Worm (Caenorhabditis elegans) whole organism, early embryonic: ENCODE measurements around the gene hlh-3.

Experiments
- B0310.2 ChIP-seq: sonication (generic microtip); optimal IDR thresholded peaks from 2 replicates; lab custom pipeline; 2016; ENCODE audit warnings: mild to moderate bottlenecking, missing genetic modification characterization, missing compliant biosample characterization
- F13C5.2 ChIP-seq: sonication (generic microtip); optimal IDR thresholded peaks from 2 replicates; lab custom pipeline; 2017; ENCODE audit warnings: mild to moderate bottlenecking, missing genetic modification characterization, inconsistent platforms, missing compliant biosample characterization
- aly-1 ChIP-seq: sonication (generic microtip); optimal IDR thresholded peaks from 2 replicates; lab custom pipeline; 2016; ENCODE audit warnings: missing genetic modification characterization, missing compliant biosample characterization
- ama-1 ChIP-seq: fragments of 150-350 bp; optimal IDR thresholded peaks from 2 replicates; lab custom pipeline; 2014
- ceh-13 ChIP-seq: fragments of 200-800 bp; sonication (Bioruptor generic); optimal IDR thresholded peaks from 2 replicates; lab custom pipeline; 2018; ENCODE audit warnings: mild to moderate bottlenecking, missing genetic modification characterization, missing compliant biosample characterization
- ceh-36 ChIP-seq: sonication (generic microtip); optimal IDR thresholded peaks from 2 replicates; lab custom pipeline; 2016; ENCODE audit warnings: missing genetic modification characterization, inconsistent platforms, missing compliant biosample characterization
- ets-7 ChIP-seq: sonication (generic microtip); optimal IDR thresholded peaks from 2 replicates; lab custom pipeline; 2016; ENCODE audit warnings: missing genotype, missing genetic modification characterization, missing compliant biosample characterization
- flt-1 ChIP-seq: fragments of 200-800 bp; sonication (Bioruptor generic); IDR thresholded peaks from 2 replicates; pipeline ENCODE4 v1.3.6; 2022; ENCODE audit warnings: missing genetic modification characterization, missing compliant biosample characterization
- hmbx-1 ChIP-seq: sonication (generic microtip); optimal IDR thresholded peaks from 2 replicates; lab custom pipeline; 2016; ENCODE audit warnings: mild to moderate bottlenecking, missing genetic modification characterization, missing compliant biosample characterization
- hmg-4 ChIP-seq: fragments of 200-800 bp; sonication (Bioruptor generic); optimal IDR thresholded peaks from 2 replicates; lab custom pipeline; 2018; ENCODE audit warnings: mild to moderate bottlenecking, missing genetic modification characterization, missing compliant biosample characterization
- hnd-1 ChIP-seq: sonication (generic microtip); optimal IDR thresholded peaks from 2 replicates; lab custom pipeline; 2016; ENCODE audit warnings: missing genetic modification characterization, missing compliant biosample characterization
- pes-1 ChIP-seq: fragments of 200-800 bp; sonication (Bioruptor generic); IDR thresholded peaks from 2 replicates; pipeline ENCODE4 v1.3.6; 2022; ENCODE audit warnings: missing genetic modification reagents, missing genetic modification characterization, missing compliant biosample characterization
- scrt-1 ChIP-seq: fragments of 200-800 bp; sonication (Bioruptor generic); IDR thresholded peaks from 2 replicates; pipeline ENCODE4 v1.3.6; 2022; ENCODE audit warnings: missing genetic modification characterization, missing compliant biosample characterization
- sea-1 ChIP-seq: fragments of 200-800 bp; sonication (Bioruptor generic); conservative IDR thresholded peaks from 2 replicates; pipeline ENCODE4 v1.3.6; 2022; ENCODE audit warnings: missing genetic modification characterization, missing compliant biosample characterization
- tbx-11 ChIP-seq: fragments of 200-800 bp; sonication (Bioruptor generic); IDR thresholded peaks from 2 replicates; pipeline ENCODE4 v1.3.6; 2022; ENCODE audit warnings: missing genetic modification characterization, missing compliant biosample characterization
- tbx-37 ChIP-seq: fragments of 200-800 bp; sonication (Bioruptor generic); conservative IDR thresholded peaks from 2 replicates; pipeline ENCODE4 v1.3.6; 2022; ENCODE audit warnings: missing genetic modification reagents, missing genetic modification characterization, missing compliant biosample characterization
- tra-4 ChIP-seq: sonication (generic microtip); optimal IDR thresholded peaks from 2 replicates; lab custom pipeline; 2017; ENCODE audit warnings: missing genetic modification characterization, missing compliant biosample characterization

Gene hlh-3

ce11 chrII:9086308-9086707, at the start of gene hlh-3:
Gene hlh-3 (plus strand): TSS chrII:9086608.
- no peak for TF ChIP-seq scrt-1 (GFP tag; lab: Robert Waterston, UW)
- TF ChIP-seq ceh-36: no peak
- TF ChIP-seq hmbx-1 (tag; lab: Kevin White, UChicago): no peak
- TF ChIP-seq tra-4 (tag; lab: Kevin White, UChicago): no peak
- TF ChIP-seq hmg-4 (GFP tag; lab: Kevin White, UChicago): no peak
- no peak for TF ChIP-seq pes-1 (GFP tag; lab: Robert Waterston, UW)
- TF ChIP-seq sea-1 (GFP tag; lab: Robert Waterston, UW): no peak
- TF ChIP-seq flt-1: no peak
- no peak for TF ChIP-seq tbx-37 (GFP tag; lab: Robert Waterston, UW)
- TF ChIP-seq ets-7 (tag; lab: Kevin White, UChicago): no peak
- TF ChIP-seq F13C5.2: no peak
- TF ChIP-seq tbx-11 (GFP tag; lab: Robert Waterston, UW): no peak
- no peak for TF ChIP-seq ceh-13 (GFP tag; lab: Kevin White, UChicago)
- TF ChIP-seq hnd-1 (tag; lab: Kevin White, UChicago): no peak
- no peak for TF ChIP-seq aly-1
- TF ChIP-seq ama-1: no peak
- TF ChIP-seq B0310.2: no peak

ce11 chrII:9038201-9038600, 48.2 kb upstream of the hlh-3 start, which contains the start of gene gcs-1:
Gene gcs-1 (minus strand): TSS chrII:9038301.
- TF ChIP-seq F13C5.2 (no peak), B0310.2 (no peak), hmg-4 (GFP tag; lab: Kevin White, UChicago) (no peak), scrt-1 (GFP tag; lab: Robert Waterston, UW) (no peak), tra-4 (tag; lab: Kevin White, UChicago) (no peak), pes-1 (GFP tag; lab: Robert Waterston, UW) (no peak), sea-1 (GFP tag; lab: Robert Waterston, UW) (no peak), ceh-36 (no peak), aly-1 (no peak)

- TF ChIP-seq ets-7 (tag; lab: Kevin White, UChicago) (no peak), ceh-36 (no peak), scrt-1 (GFP tag; lab: Robert Waterston, UW) (no peak), ceh-13 (GFP tag; lab: Kevin White, UChicago) (no peak), aly-1 (no peak), flt-1 (no peak), hmbx-1 (tag; lab: Kevin White, UChicago) (no peak), B0310.2 (no peak), hnd-1 (tag; lab: Kevin White, UChicago) (no peak), pes-1 (GFP tag; lab: Robert Waterston, UW) (no peak)
Observed at ce11 chrII:9038736-9039135, 47.7 kb upstream of the hlh-3 start.

ce11 chrII:9041306-9041705, 45.1 kb upstream of the hlh-3 start, which contains the start of gene F37B12.3:
Gene F37B12.3 (minus strand): TSS chrII:9041406.
- TF ChIP-seq ama-1 (peak; percentile 16), pes-1 (GFP tag; lab: Robert Waterston, UW) (no peak)

ce11 chrII:9042059-9042458, 44.3 kb upstream of the hlh-3 start:
- TF ChIP-seq flt-1 (no peak), ceh-13 (GFP tag; lab: Kevin White, UChicago) (no peak), aly-1 (no peak), tra-4 (tag; lab: Kevin White, UChicago) (no peak), ceh-36 (no peak), pes-1 (GFP tag; lab: Robert Waterston, UW) (no peak), hnd-1 (tag; lab: Kevin White, UChicago) (no peak), F13C5.2 (no peak), scrt-1 (GFP tag; lab: Robert Waterston, UW) (no peak), hmg-4 (GFP tag; lab: Kevin White, UChicago) (no peak), B0310.2 (no peak), ets-7 (tag; lab: Kevin White, UChicago) (no peak), sea-1 (GFP tag; lab: Robert Waterston, UW) (no peak), tbx-11 (GFP tag; lab: Robert Waterston, UW) (no peak), hmbx-1 (tag; lab: Kevin White, UChicago) (no peak), ama-1 (no peak)

- TF ChIP-seq ceh-13 (GFP tag; lab: Kevin White, UChicago) (no peak), sea-1 (GFP tag; lab: Robert Waterston, UW) (no peak), ets-7 (tag; lab: Kevin White, UChicago) (no peak), hnd-1 (tag; lab: Kevin White, UChicago) (no peak), tra-4 (tag; lab: Kevin White, UChicago) (no peak), B0310.2 (no peak), tbx-11 (GFP tag; lab: Robert Waterston, UW) (no peak), F13C5.2 (no peak), aly-1 (no peak)
Observed at ce11 chrII:9053564-9053963, 32.8 kb upstream of the hlh-3 start, which contains the start of gene T24B8.7. Gene T24B8.7 (minus strand): TSS chrII:9053664.

ce11 chrII:9054604-9055003, 31.8 kb upstream of the hlh-3 start, which contains the start of gene chmp-7:
Gene chmp-7 (plus strand): TSS chrII:9054972.
- TF ChIP-seq hmg-4 (GFP tag; lab: Kevin White, UChicago): peak; percentile 50
- TF ChIP-seq tbx-37 (GFP tag; lab: Robert Waterston, UW): no peak
- no peak for TF ChIP-seq ceh-13 (GFP tag; lab: Kevin White, UChicago)
- no peak for TF ChIP-seq pes-1 (GFP tag; lab: Robert Waterston, UW)
- TF ChIP-seq sea-1 (GFP tag; lab: Robert Waterston, UW): no peak
- no peak for TF ChIP-seq flt-1
- peak; percentile 79 for TF ChIP-seq F13C5.2
- TF ChIP-seq tra-4 (tag; lab: Kevin White, UChicago): no peak
- TF ChIP-seq scrt-1 (GFP tag; lab: Robert Waterston, UW): peak; percentile 66; the same call in 1 of the 2 replicates
- no peak for TF ChIP-seq hnd-1 (tag; lab: Kevin White, UChicago)
